Worm (Caenorhabditis elegans) whole organism, L1 larva: ENCODE data around the gene nspg-14.

Experiments used
- C34B4.2 ChIP-seq: sonication (generic microtip); optimal IDR thresholded peaks from 2 replicates; lab custom pipeline; 2017; ENCODE audit warnings: mild to moderate bottlenecking, missing genetic modification characterization, missing compliant biosample characterization
- ama-1 ChIP-seq: fragments of 150-350 bp; optimal IDR thresholded peaks from 2 replicates; lab custom pipeline; 2014
- blmp-1 ChIP-seq: fragments of 150-350 bp; optimal IDR thresholded peaks from 2 replicates; lab custom pipeline; 2014; ENCODE audit warnings: missing biosample characterization, missing genetic modification characterization
- ceh-63 ChIP-seq: fragments of 200-800 bp; sonication (Bioruptor generic); optimal IDR thresholded peaks from 2 replicates; lab custom pipeline; 2018; ENCODE audit warnings: mild to moderate bottlenecking, missing genetic modification characterization, missing compliant biosample characterization
- egl-13 ChIP-seq: sonication (generic microtip); optimal IDR thresholded peaks from 2 replicates; lab custom pipeline; 2016; ENCODE audit warnings: missing genotype, missing genetic modification reagents, missing genetic modification characterization, missing compliant biosample characterization
- jun-1 ChIP-seq: fragments of 150-350 bp; optimal IDR thresholded peaks from 2 replicates; lab custom pipeline; 2014; ENCODE audit warnings: missing biosample characterization, missing genetic modification reagents, missing genetic modification characterization
- lin-15B ChIP-seq: fragments of 150-350 bp; sonication (generic microtip); optimal IDR thresholded peaks from 3 replicates; lab custom pipeline; 2014; ENCODE audit warnings: missing biosample characterization, missing genetic modification characterization
- lin-39 ChIP-seq: fragments of 150-350 bp; optimal IDR thresholded peaks from 2 replicates; lab custom pipeline; 2014; ENCODE audit warnings: missing biosample characterization, missing genetic modification reagents, missing genetic modification characterization
- mdl-1 ChIP-seq, 2 experiments: fragments of 150-350 bp; optimal IDR thresholded peaks; 2 replicates each; lab custom pipeline; 2014 to 2017; ENCODE audit warnings: missing biosample characterization in 2 of 2, missing genetic modification characterization in 2 of 2, inconsistent platforms in 1 of 2
- sptf-1 ChIP-seq: fragments of 150-350 bp; optimal IDR thresholded peaks from 2 replicates; lab custom pipeline; 2014; ENCODE audit warnings: missing biosample characterization, missing genetic modification characterization
- unc-62 ChIP-seq: fragments of 150-350 bp; optimal IDR thresholded peaks from 2 replicates; lab custom pipeline; 2014; ENCODE audit warnings: missing biosample characterization, missing genetic modification reagents, missing genetic modification characterization
- ztf-11 ChIP-seq, 2 experiments: sonication (generic microtip); optimal IDR thresholded peaks; 2 replicates each; lab custom pipeline; 2016 to 2017; ENCODE audit warnings: missing genetic modification characterization in 2 of 2, missing biosample characterization in 1 of 2, missing compliant biosample characterization in 1 of 2

- TF ChIP-seq ama-1 (lab: Kevin White, UChicago) = no peak
- TF ChIP-seq C34B4.2 (tag; lab: Kevin White, UChicago) = no peak
- no peak for TF ChIP-seq blmp-1
- no peak for TF ChIP-seq lin-15B (tag; lab: Kevin White, UChicago)
- TF ChIP-seq ztf-11 (tag; optimal IDR thresholded peaks at IDR 0.05; lab: Kevin White, UChicago) = no peak
- TF ChIP-seq egl-13 (tag; lab: Kevin White, UChicago) = no peak
- TF ChIP-seq lin-39 = no peak
- TF ChIP-seq mdl-1 (tag; optimal IDR thresholded peaks at IDR 0.05; lab: Kevin White, UChicago) = no peak
- no peak for TF ChIP-seq jun-1 (tag; lab: Kevin White, UChicago)
- TF ChIP-seq unc-62 (GFP tag; lab: Kevin White, UChicago) = no peak
- no peak for TF ChIP-seq sptf-1 (tag; lab: Kevin White, UChicago)
- TF ChIP-seq ceh-63 = no peak
These were observed 7.5 kb downstream of the nspg-14 start for ce11 chrX:5260389-5260788.
